Worm (Caenorhabditis elegans) whole organism, L3 larva: ENCODE results near the gene wee-1.3.

Experiments used
- ama-1 ChIP-seq: fragments of 150-350 bp; optimal IDR thresholded peaks from 2 replicates; lab custom pipeline; 2018
- ceh-28 ChIP-seq: fragments of 150-350 bp; optimal IDR thresholded peaks from 2 replicates; lab custom pipeline; 2014; ENCODE audit warnings: missing biosample characterization, missing genetic modification reagents, missing genetic modification characterization
- ceh-9 ChIP-seq: sonication (generic microtip); optimal IDR thresholded peaks from 2 replicates; lab custom pipeline; 2018; ENCODE audit warnings: missing biosample characterization, missing genetic modification characterization
- egl-5 ChIP-seq: fragments of 150-350 bp; optimal IDR thresholded peaks from 2 replicates; lab custom pipeline; 2017; ENCODE audit warnings: missing biosample characterization, missing genetic modification reagents, missing genetic modification characterization, inconsistent platforms
- elt-2 ChIP-seq: sonication (generic microtip); optimal IDR thresholded peaks from 2 replicates; lab custom pipeline; 2016; ENCODE audit warnings: missing genetic modification reagents, mild to moderate bottlenecking, missing genetic modification characterization, missing compliant biosample characterization
- fos-1 ChIP-seq: fragments of 150-350 bp; optimal IDR thresholded peaks from 2 replicates; lab custom pipeline; 2014; ENCODE audit warnings: missing biosample characterization, missing genetic modification characterization
- nhr-23 ChIP-seq: fragments of 150-350 bp; optimal IDR thresholded peaks from 2 replicates; lab custom pipeline; 2014; ENCODE audit warnings: missing biosample characterization, missing genetic modification reagents, missing genetic modification characterization
- snpc-4 ChIP-seq: fragments of 150-350 bp; optimal IDR thresholded peaks from 2 replicates; lab custom pipeline; 2014; ENCODE audit warnings: missing biosample characterization, missing genetic modification characterization
- unc-39 ChIP-seq: sonication (generic microtip); optimal IDR thresholded peaks from 4 replicates; lab custom pipeline; 2017; ENCODE audit warnings: missing biosample characterization, missing genetic modification characterization
- ztf-11 ChIP-seq: fragments of 150-350 bp; optimal IDR thresholded peaks from 2 replicates; lab custom pipeline; 2014; ENCODE audit warnings: missing biosample characterization, missing genetic modification characterization
- ztf-4 ChIP-seq: fragments of 150-350 bp; optimal IDR thresholded peaks from 2 replicates; lab custom pipeline; 2014; ENCODE audit warnings: missing biosample characterization, missing genetic modification characterization

DNA sequence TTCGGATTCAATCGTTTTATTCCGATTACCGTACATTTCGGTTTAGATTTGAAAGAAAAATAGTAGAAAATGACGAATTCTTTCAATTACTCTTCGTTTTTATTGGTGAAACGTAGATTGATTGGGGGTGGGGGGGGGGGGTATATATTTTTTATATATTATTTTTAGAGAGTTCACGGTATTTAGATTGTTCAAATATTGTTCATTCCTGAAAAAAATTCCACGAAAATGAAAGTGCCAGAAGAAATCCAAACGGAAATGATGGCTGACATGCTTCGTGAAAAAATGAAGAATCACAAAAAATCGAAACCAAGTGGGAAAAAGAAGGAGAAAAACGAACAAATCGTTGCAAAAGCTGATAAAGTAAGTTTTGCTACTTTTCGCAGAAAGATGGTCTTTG lies 15.9 kb downstream of the wee-1.3 start, which contains the start of the genes Y53C12A.8 and Y53C12A.7:
- no peak for TF ChIP-seq snpc-4 (tag; lab: Kevin White, UChicago)
- no peak for TF ChIP-seq ama-1 (lab: Kevin White, UChicago)
- no peak for TF ChIP-seq ztf-4 (tag; lab: Kevin White, UChicago)
- no peak for TF ChIP-seq ztf-11 (tag; lab: Kevin White, UChicago)
- no peak for TF ChIP-seq egl-5 (tag; lab: Kevin White, UChicago)
- no peak for TF ChIP-seq nhr-23 (tag; lab: Kevin White, UChicago)
- TF ChIP-seq ceh-28 (tag; lab: Kevin White, UChicago), result no peak
- TF ChIP-seq elt-2, result no peak
- TF ChIP-seq fos-1 (tag; lab: Kevin White, UChicago), result no peak
- no peak for TF ChIP-seq unc-39 (tag; lab: Kevin White, UChicago)
- no peak for TF ChIP-seq ceh-9 (tag; lab: Kevin White, UChicago)
